Worm (Caenorhabditis elegans): ENCODE measurements around the gene C06A12.8.

- TF ChIP-seq fos-1 (tag; optimal IDR thresholded peaks at IDR 0.05), result no peak
- TF ChIP-seq ama-1 (optimal IDR thresholded peaks at IDR 0.05), result no peak
- TF ChIP-seq ceh-16 (tag; optimal IDR thresholded peaks at IDR 0.05), result no peak
- TF ChIP-seq jun-1 (tag; optimal IDR thresholded peaks at IDR 0.05), result no peak
- no peak for TF ChIP-seq nhr-237 (tag; optimal IDR thresholded peaks at IDR 0.05)
- TF ChIP-seq mdl-1 (tag; optimal IDR thresholded peaks at IDR 0.05), result no peak
- no peak for TF ChIP-seq ZK546.5 (tag; optimal IDR thresholded peaks at IDR 0.05)
- TF ChIP-seq fkh-2 (tag; optimal IDR thresholded peaks at IDR 0.05), result no peak
- no peak for TF ChIP-seq skn-1 (tag; optimal IDR thresholded peaks at IDR 0.05)
These were observed 38.6 kb downstream of the C06A12.8 start, which contains the start of gene grl-24 for ce11 chrIV:17475743-17476142.

All from whole organism, L3 larva.